Worm (Caenorhabditis elegans): ENCODE measurements around the gene col-19.

col-19 gene

DNA sequence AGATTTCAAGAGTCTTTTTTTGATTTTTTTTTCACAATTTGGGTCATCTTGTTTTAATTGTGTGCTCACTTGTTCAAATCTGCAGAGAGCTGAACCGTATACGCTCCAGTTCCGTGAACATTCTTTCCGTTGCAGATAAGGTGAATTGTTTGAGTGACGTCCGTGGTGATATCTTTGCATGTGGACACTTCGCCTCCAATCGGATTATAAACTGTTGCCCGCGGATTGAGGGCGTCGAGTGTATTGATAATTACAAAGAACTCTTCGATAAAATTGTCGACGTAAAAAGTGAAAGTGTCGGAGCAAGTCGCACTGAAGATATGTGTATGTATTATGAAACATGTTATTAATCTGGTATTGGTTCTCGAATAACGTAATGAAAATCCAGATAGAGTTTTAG is 2.2 kb downstream of the col-19 start:
- TF ChIP-seq lim-7 (GFP tag; IDR thresholded peaks at IDR 0.05) (no peak), dmd-6 (GFP tag; IDR thresholded peaks at IDR 0.05) (peak; percentile 60; the same call in 1 of the 2 replicates), unc-130 (GFP tag; optimal IDR thresholded peaks at IDR 0.05) (no peak), unc-62 (GFP tag; optimal IDR thresholded peaks at IDR 0.05 in 1 of 2) (no peak), unc-62 (tag; optimal IDR thresholded peaks at IDR 0.05) (no peak), ctbp-1 (GFP tag; IDR thresholded peaks at IDR 0.05) (no peak), zip-11 (GFP tag; IDR thresholded peaks at IDR 0.05) (no peak), T20F7.1 (GFP tag; optimal IDR thresholded peaks at IDR 0.05) (no peak), zfp-2 (tag; optimal IDR thresholded peaks at IDR 0.05) (no peak), nhr-42 (GFP tag; IDR thresholded peaks at IDR 0.05) (no peak), aha-1 (tag) (peak; percentile 51)

DNA sequence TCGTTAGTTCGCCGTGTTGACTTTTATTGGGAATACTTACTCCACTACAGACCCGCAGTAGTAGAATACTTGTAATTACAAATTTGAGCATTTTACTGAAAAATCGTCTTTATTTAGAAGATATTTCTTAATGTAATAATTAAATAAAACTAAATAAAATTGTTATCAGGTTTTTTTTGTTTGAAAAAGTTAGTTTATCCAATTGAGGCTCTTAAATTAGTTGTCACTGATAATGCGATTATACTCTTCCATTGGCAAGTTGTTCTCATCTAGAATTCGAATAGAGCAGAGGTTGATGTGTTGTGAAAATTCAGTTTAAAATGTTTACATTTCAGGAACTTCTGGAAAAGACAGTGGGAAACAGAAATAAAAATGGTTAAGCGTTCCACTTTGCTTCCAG is 4.0 kb downstream of the col-19 start, which contains the start of gene ZK1193.2:
TSS of gene ZK1193.2 (minus strand) at position 101 of the 400 bp plus-strand sequence.
- TF ChIP-seq mep-1 (tag; optimal IDR thresholded peaks at IDR 0.05) (no peak), ces-1 (GFP tag; optimal IDR thresholded peaks at IDR 0.05) (no peak), mxl-2 (GFP tag; conservative IDR thresholded peaks at IDR 0.05) (no peak), hlh-30 (tag; optimal IDR thresholded peaks at IDR 0.05; ENCODE audit: insufficient read depth) (no peak), egl-27 (tag; optimal IDR thresholded peaks at IDR 0.05) (no peak), Y48G9A.11 (GFP tag; IDR thresholded peaks at IDR 0.05) (no peak), Y5F2A.4 (GFP tag; optimal IDR thresholded peaks at IDR 0.05) (no peak), snpc-1.2 (GFP tag; IDR thresholded peaks at IDR 0.05) (no peak), F44E2.7 (GFP tag; IDR thresholded peaks at IDR 0.05) (no peak), mdt-29 (GFP tag; IDR thresholded peaks at IDR 0.05) (no peak), zfp-2 (tag; optimal IDR thresholded peaks at IDR 0.05) (no peak), lin-29 (GFP tag; IDR thresholded peaks at IDR 0.05) (no peak), fkh-10 (GFP tag; optimal IDR thresholded peaks at IDR 0.05) (no peak), daf-12 (tag; optimal IDR thresholded peaks at IDR 0.05) (no peak), set-16 (GFP tag; IDR thresholded peaks at IDR 0.05) (no peak), aha-1 (tag) (no peak), ZK546.5 (tag; optimal IDR thresholded peaks at IDR 0.05) (no peak), lin-38 (GFP tag; IDR thresholded peaks at IDR 0.05) (no peak), duxl-1 (tag; optimal IDR thresholded peaks at IDR 0.05; ENCODE audit: poor library complexity) (no peak), ceh-82 (tag; optimal IDR thresholded peaks at IDR 0.05) (no peak)

DNA sequence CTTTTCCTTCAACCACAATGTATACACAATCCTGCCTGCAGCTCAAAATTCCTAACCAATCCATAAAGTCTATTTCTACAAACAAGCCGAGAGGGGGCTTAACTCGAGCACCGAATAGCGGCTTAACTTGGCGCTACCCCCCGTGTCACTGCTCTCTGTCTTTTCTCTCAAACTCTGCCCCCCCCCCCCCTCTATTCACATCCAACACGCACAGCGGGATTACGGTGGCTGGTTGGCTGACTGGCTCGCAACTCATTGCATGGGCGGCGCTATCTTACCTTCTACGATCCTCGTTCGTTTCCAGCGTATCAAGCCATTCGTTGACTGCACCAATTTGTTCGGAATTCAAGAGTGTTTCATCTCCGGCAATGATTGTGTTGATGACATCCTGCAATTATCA is 10.1 kb downstream of the col-19 start:
- 0 out of 2 replicates have a peak, but pooled peaks have one; percentile 9 for TF ChIP-seq lim-7 (GFP tag; IDR thresholded peaks at IDR 0.05)
- no peak for TF ChIP-seq aha-1 (tag)
- TF ChIP-seq nhr-102 (tag; optimal IDR thresholded peaks at IDR 0.05): no peak
- TF ChIP-seq set-16 (GFP tag; IDR thresholded peaks at IDR 0.05): peak; percentile 55
- no peak for TF ChIP-seq nhr-111 (GFP tag; optimal IDR thresholded peaks at IDR 0.05)
- no peak for TF ChIP-seq daf-19 (GFP tag; conservative IDR thresholded peaks at IDR 0.05)
- TF ChIP-seq nhr-6 (tag; optimal IDR thresholded peaks at IDR 0.05): no peak
- no peak for TF ChIP-seq nhr-10 (tag; optimal IDR thresholded peaks at IDR 0.05)
- TF ChIP-seq lin-39 (tag; optimal IDR thresholded peaks at IDR 0.05): no peak
- TF ChIP-seq daf-8 (GFP tag; IDR thresholded peaks at IDR 0.05): no peak
- TF ChIP-seq unc-62 (GFP tag; optimal IDR thresholded peaks at IDR 0.05 in 1 of 2): no peak
- TF ChIP-seq unc-62 (tag; optimal IDR thresholded peaks at IDR 0.05): no peak
- TF ChIP-seq hif-1 (tag; optimal IDR thresholded peaks at IDR 0.05): no peak
- TF ChIP-seq tra-1 (GFP tag; IDR thresholded peaks at IDR 0.05): no peak

Data from whole organism, L4 larva.